Fruit fly (Drosophila melanogaster) whole organism, embryonic: Measurements from ENCODE around the gene CG8952.

ENCODE experiments used
- BEAF-32 ChIP-seq: fragments of 200-800 bp; sonication (Bioruptor generic); optimal IDR thresholded peaks from 3 replicates; lab custom pipeline; 2017; ENCODE audit warnings: missing biosample characterization, missing genetic modification characterization, mild to moderate bottlenecking, moderate library complexity, missing genetic modification reagents
- CG10366 ChIP-seq: fragments of 200-800 bp; sonication (Bioruptor generic); IDR thresholded peaks from 2 replicates; pipeline ENCODE4 v1.3.6; 2022; ENCODE audit warnings: missing biosample characterization, missing genetic modification characterization
- CG12236 ChIP-seq: fragments of 200-800 bp; sonication (Bioruptor generic); optimal IDR thresholded peaks from 2 replicates; lab custom pipeline; 2016; ENCODE audit warnings: missing biosample characterization, missing genetic modification characterization
- CG12659 ChIP-seq: fragments of 200-800 bp; sonication (Bioruptor generic); optimal IDR thresholded peaks from 3 replicates; lab custom pipeline; 2017; ENCODE audit warnings: mild to moderate bottlenecking, missing biosample characterization, missing genetic modification reagents, missing genetic modification characterization
- CG13424 ChIP-seq: fragments of 200-800 bp; sonication (Bioruptor generic); optimal IDR thresholded peaks from 2 replicates; lab custom pipeline; 2019; ENCODE audit warnings: missing biosample characterization, mild to moderate bottlenecking, missing genetic modification characterization, moderate library complexity
- CG1529 ChIP-seq: fragments of 200-800 bp; sonication (Bioruptor generic); optimal IDR thresholded peaks from 3 replicates; lab custom pipeline; 2018; ENCODE audit warnings: missing biosample characterization, missing genetic modification characterization
- CG15514 ChIP-seq: fragments of 200-800 bp; sonication (Bioruptor generic); optimal IDR thresholded peaks from 3 replicates; lab custom pipeline; 2017; ENCODE audit warnings: missing biosample characterization, missing genetic modification characterization, mild to moderate bottlenecking, moderate library complexity, missing genetic modification reagents
- CG1603 ChIP-seq: fragments of 200-800 bp; sonication (Bioruptor generic); optimal IDR thresholded peaks from 2 replicates; lab custom pipeline; 2019; ENCODE audit warnings: missing biosample characterization, mild to moderate bottlenecking, missing genetic modification characterization, moderate library complexity
- CG17829 ChIP-seq: fragments of 200-800 bp; optimal IDR thresholded peaks from 2 replicates; lab custom pipeline; 2019; ENCODE audit warnings: missing biosample characterization, mild to moderate bottlenecking, missing genetic modification characterization, moderate library complexity
- CG18011 ChIP-seq: fragments of 200-800 bp; sonication (Bioruptor generic); optimal IDR thresholded peaks from 2 replicates; lab custom pipeline; 2017; ENCODE audit warnings: missing biosample characterization, missing genetic modification characterization, mild to moderate bottlenecking, moderate library complexity, missing genotype
- CG30020 ChIP-seq: fragments of 200-800 bp; optimal IDR thresholded peaks from 2 replicates; lab custom pipeline; 2019; ENCODE audit warnings: missing biosample characterization, mild to moderate bottlenecking, missing genetic modification characterization, moderate library complexity
- CG30403 ChIP-seq: fragments of 200-800 bp; sonication (Bioruptor generic); optimal IDR thresholded peaks from 3 replicates; lab custom pipeline; 2016; ENCODE audit warnings: missing biosample characterization, missing genetic modification characterization
- CG32532 ChIP-seq: fragments of 200-800 bp; sonication (Bioruptor generic); IDR thresholded peaks from 2 replicates; pipeline ENCODE4 v1.3.6; 2022; ENCODE audit warnings: missing biosample characterization, missing genetic modification characterization
- CG34224 ChIP-seq: fragments of 200-800 bp; sonication (Bioruptor generic); IDR thresholded peaks from 3 replicates; pipeline ENCODE4 v1.3.6; 2022; ENCODE audit warnings: missing biosample characterization, missing genetic modification characterization; ENCODE audit not compliant: partially characterized antibody
- CG3995 ChIP-seq: fragments of 200-800 bp; sonication (Bioruptor generic); optimal IDR thresholded peaks from 3 replicates; lab custom pipeline; 2016; ENCODE audit warnings: missing biosample characterization, missing genetic modification characterization
- CG4328 ChIP-seq: fragments of 200-800 bp; sonication (Bioruptor generic); optimal IDR thresholded peaks from 3 replicates; lab custom pipeline; 2017; ENCODE audit warnings: missing biosample characterization, missing genetic modification reagents, missing genetic modification characterization
- CG4617 ChIP-seq: fragments of 200-800 bp; sonication (Bioruptor generic); optimal IDR thresholded peaks from 3 replicates; lab custom pipeline; 2016; ENCODE audit warnings: missing biosample characterization, missing genetic modification characterization, borderline replicate concordance
- CG6791 ChIP-seq: fragments of 200-800 bp; sonication (Bioruptor generic); IDR thresholded peaks from 3 replicates; pipeline ENCODE4 v1.3.6; 2022; ENCODE audit warnings: missing biosample characterization, missing genetic modification characterization; ENCODE audit not compliant: partially characterized antibody
- CG7963 ChIP-seq: fragments of 200-800 bp; sonication (Bioruptor generic); IDR thresholded peaks from 3 replicates; pipeline ENCODE4 v1.3.6; 2022; ENCODE audit warnings: missing biosample characterization, missing genetic modification characterization; ENCODE audit not compliant: partially characterized antibody
- CG9215 ChIP-seq: fragments of 200-800 bp; sonication (Bioruptor generic); IDR thresholded peaks from 2 replicates; pipeline ENCODE4 v1.3.6; 2022; ENCODE audit warnings: missing biosample characterization, missing genetic modification characterization
- CoRest ChIP-seq: fragments of 200-800 bp; sonication (Bioruptor generic); optimal IDR thresholded peaks from 3 replicates; lab custom pipeline; 2018; ENCODE audit warnings: missing biosample characterization, mild to moderate bottlenecking, missing genetic modification characterization, moderate library complexity
- Dll ChIP-seq: fragments of 200-800 bp; sonication (Bioruptor generic); IDR thresholded peaks from 4 replicates; pipeline ENCODE4 v1.3.6; 2022; ENCODE audit warnings: missing biosample characterization, missing genetic modification characterization; ENCODE audit not compliant: partially characterized antibody
- NC2β ChIP-seq: fragments of 200-800 bp; sonication (Bioruptor generic); optimal IDR thresholded peaks from 2 replicates; lab custom pipeline; 2016; ENCODE audit warnings: missing biosample characterization, missing genetic modification characterization
- Optix ChIP-seq: fragments of 200-800 bp; sonication (Bioruptor generic); IDR thresholded peaks from 3 replicates; pipeline ENCODE4 v1.3.6; 2022; ENCODE audit warnings: missing biosample characterization, missing genetic modification characterization
- Ptx1 ChIP-seq: fragments of 200-800 bp; sonication (Bioruptor generic); IDR thresholded peaks from 2 replicates; pipeline ENCODE4 v1.3.6; 2022; ENCODE audit warnings: missing biosample characterization, missing genetic modification characterization
- Rx ChIP-seq: fragments of 200-800 bp; sonication (Bioruptor generic); IDR thresholded peaks from 2 replicates; pipeline ENCODE4 v1.3.6; 2022; ENCODE audit warnings: missing biosample characterization, missing genetic modification characterization
- Sry-δ ChIP-seq: fragments of 200-800 bp; sonication (Bioruptor generic); optimal IDR thresholded peaks from 2 replicates; lab custom pipeline; 2016; ENCODE audit warnings: missing biosample characterization, missing genetic modification characterization
- Ssrp ChIP-seq: fragments of 200-800 bp; sonication (Bioruptor generic); optimal IDR thresholded peaks from 2 replicates; lab custom pipeline; 2018; ENCODE audit warnings: missing biosample characterization, mild to moderate bottlenecking, missing genetic modification characterization, moderate library complexity
- Xbp1 ChIP-seq: fragments of 200-800 bp; sonication (Bioruptor generic); optimal IDR thresholded peaks from 3 replicates; lab custom pipeline; 2016; ENCODE audit warnings: missing biosample characterization, mild to moderate bottlenecking, missing genetic modification characterization
- amos ChIP-seq: fragments of 200-800 bp; sonication (Bioruptor generic); IDR thresholded peaks from 2 replicates; pipeline ENCODE4 v1.3.6; 2022; ENCODE audit warnings: missing biosample characterization, missing genetic modification characterization; ENCODE audit not compliant: partially characterized antibody
- bcd ChIP-seq: fragments of 200-800 bp; sonication (Bioruptor generic); optimal IDR thresholded peaks from 2 replicates; lab custom pipeline; 2017; ENCODE audit warnings: missing biosample characterization, mild to moderate bottlenecking, missing genetic modification characterization
- chinmo ChIP-seq: fragments of 200-800 bp; sonication (Bioruptor generic); IDR thresholded peaks from 4 replicates; pipeline ENCODE4 v1.3.6; 2022; ENCODE audit warnings: missing biosample characterization, missing genetic modification characterization; ENCODE audit not compliant: partially characterized antibody
- gfzf ChIP-seq: fragments of 200-800 bp; sonication (Bioruptor generic); optimal IDR thresholded peaks from 2 replicates; lab custom pipeline; 2016; ENCODE audit warnings: missing biosample characterization, mild to moderate bottlenecking, missing genetic modification characterization, moderate library complexity
- her ChIP-seq: fragments of 200-800 bp; sonication (Bioruptor generic); optimal IDR thresholded peaks from 2 replicates; lab custom pipeline; 2016; ENCODE audit warnings: missing biosample characterization, missing genetic modification characterization
- insv ChIP-seq, 2 experiments: fragments of 200-800 bp; sonication (Bioruptor generic); optimal IDR thresholded peaks; 3 replicates each; lab custom pipeline; 2016 to 2018; ENCODE audit warnings: missing biosample characterization in 2 of 2, missing genetic modification characterization in 2 of 2
- knrl ChIP-seq: fragments of 200-800 bp; sonication (Bioruptor generic); IDR thresholded peaks from 3 replicates; pipeline ENCODE4 v1.3.6; 2022; ENCODE audit warnings: missing biosample characterization, missing genetic modification characterization; ENCODE audit not compliant: partially characterized antibody
- onecut ChIP-seq: fragments of 200-800 bp; sonication (Bioruptor generic); IDR thresholded peaks from 2 replicates; pipeline ENCODE4 v1.3.6; 2022; ENCODE audit warnings: missing biosample characterization, missing genetic modification characterization
- phol ChIP-seq: fragments of 200-800 bp; sonication (Bioruptor generic); optimal IDR thresholded peaks from 3 replicates; lab custom pipeline; 2018; ENCODE audit warnings: missing biosample characterization, mild to moderate bottlenecking, missing genetic modification characterization, moderate library complexity
- pzg ChIP-seq: fragments of 200-800 bp; sonication (Bioruptor generic); optimal IDR thresholded peaks from 3 replicates; lab custom pipeline; 2018; ENCODE audit warnings: missing biosample characterization, mild to moderate bottlenecking, missing genetic modification characterization, moderate library complexity
- row ChIP-seq: fragments of 200-800 bp; sonication (Bioruptor generic); IDR thresholded peaks from 3 replicates; pipeline ENCODE4 v1.3.6; 2022; ENCODE audit warnings: missing biosample characterization, missing genetic modification characterization
- seq ChIP-seq: fragments of 200-800 bp; sonication (Bioruptor generic); IDR thresholded peaks from 2 replicates; pipeline ENCODE4 v1.3.6; 2022; ENCODE audit warnings: missing biosample characterization, missing genetic modification characterization
- slbo ChIP-seq: fragments of 200-800 bp; sonication (Bioruptor generic); IDR thresholded peaks from 2 replicates; pipeline ENCODE4 v1.3.6; 2022; ENCODE audit warnings: missing biosample characterization, missing genetic modification characterization
- sug ChIP-seq: fragments of 200-800 bp; optimal IDR thresholded peaks from 2 replicates; lab custom pipeline; 2019; ENCODE audit warnings: missing biosample characterization, mild to moderate bottlenecking, missing genetic modification characterization, moderate library complexity
- tin ChIP-seq: fragments of 200-800 bp; sonication (Bioruptor generic); optimal IDR thresholded peaks from 3 replicates; lab custom pipeline; 2016; ENCODE audit warnings: missing biosample characterization, missing genetic modification characterization
- trem ChIP-seq: fragments of 200-800 bp; optimal IDR thresholded peaks from 3 replicates; lab custom pipeline; 2019; ENCODE audit warnings: missing biosample characterization, mild to moderate bottlenecking, missing genetic modification characterization, moderate library complexity
- vfl ChIP-seq: fragments of 200-800 bp; sonication (Bioruptor generic); optimal IDR thresholded peaks from 2 replicates; lab custom pipeline; 2016; ENCODE audit warnings: missing biosample characterization, missing genetic modification characterization
- vnd ChIP-seq: fragments of 200-800 bp; sonication (Bioruptor generic); IDR thresholded peaks from 3 replicates; pipeline ENCODE4 v1.3.6; 2022; ENCODE audit warnings: missing biosample characterization, missing genetic modification characterization; ENCODE audit not compliant: partially characterized antibody

Gene CG8952

dm6 chrX:15745905-15746681, 20.2 kb downstream of the CG8952 start, which contains the start of the genes CG8944 and CCT6:
CG8944 (minus strand) TSS chrX:15746231.
CCT6 (plus strand) TSS chrX:15746648.
- TF ChIP-seq CG30020 (tag; lab: Kevin White, UChicago) (peak; percentile 4), CG18011 (GFP tag; lab: Kevin White, UChicago) (no peak), Rx (GFP tag; lab: Robert Waterston, UW) (no peak), phol (tag; lab: Kevin White, UChicago) (peak; percentile 36), knrl (0 out of 3 replicates have a peak, but pooled peaks have one; percentile 42), row (peak; percentile 77), her (GFP tag; lab: Kevin White, UChicago) (no peak), insv (GFP tag; optimal IDR thresholded peaks at IDR 0.05; lab: Kevin White, UChicago) (peak in 1 of 2 experiments; percentile 93), CG4328 (GFP tag; lab: Kevin White, UChicago) (peak; percentile 22), sug (tag; lab: Kevin White, UChicago) (peak; percentile 14), slbo (GFP tag; lab: Robert Waterston, UW) (peak; percentile 50), CG4617 (GFP tag; lab: Kevin White, UChicago) (peak; percentile 21), amos (GFP tag; lab: Robert Waterston, UW) (peak; percentile 49), CoRest (tag; lab: Kevin White, UChicago) (peak; percentile 45), CG1603 (tag; lab: Kevin White, UChicago) (peak; percentile 20), CG7963 (GFP tag; lab: Robert Waterston, UW) (peak; percentile 17; the same call in 1 of the 3 replicates), trem (tag; lab: Kevin White, UChicago) (no peak), Ptx1 (GFP tag; lab: Robert Waterston, UW) (0 out of 2 replicates have a peak, but pooled peaks have one; percentile 18), CG12659 (peak; percentile 18), bcd (GFP tag; lab: Kevin White, UChicago) (peak; percentile 5), CG1529 (no peak), BEAF-32 (GFP tag; lab: Kevin White, UChicago) (peak; percentile 65), Dll (GFP tag; lab: Robert Waterston, UW) (peak; percentile 52; the same call in 1 of the 4 replicates), CG10366 (no peak), CG34224 (GFP tag; lab: Robert Waterston, UW) (0 out of 3 replicates have a peak, but pooled peaks have one; percentile 24), Ssrp (tag; lab: Kevin White, UChicago) (peak; percentile 5), CG17829 (peak; percentile 22), onecut (GFP tag; lab: Robert Waterston, UW) (no peak), CG6791 (GFP tag; lab: Robert Waterston, UW) (peak; percentile 58; the same call in 1 of the 3 replicates), pzg (GFP tag; lab: Kevin White, UChicago) (peak; percentile 20), chinmo (GFP tag; lab: Robert Waterston, UW) (0 out of 4 replicates have a peak, but pooled peaks have one; percentile 24), vfl (GFP tag; lab: Kevin White, UChicago) (no peak), gfzf (GFP tag; lab: Kevin White, UChicago) (peak; percentile 45), vnd (GFP tag; lab: Robert Waterston, UW) (peak; percentile 35; the same call in 1 of the 3 replicates), CG15514 (GFP tag; lab: Kevin White, UChicago) (peak; percentile 30), CG13424 (tag; lab: Kevin White, UChicago) (peak; percentile 29), Xbp1 (peak; percentile 26), tin (GFP tag; lab: Kevin White, UChicago) (peak; percentile 14), CG9215 (GFP tag; lab: Robert Waterston, UW) (0 out of 2 replicates have a peak, but pooled peaks have one; percentile 31), CG12236 (GFP tag; lab: Kevin White, UChicago) (no peak), CG30403 (peak; percentile 31), seq (GFP tag; lab: Robert Waterston, UW) (no peak), CG3995 (GFP tag; lab: Kevin White, UChicago) (peak; percentile 91), Sry-δ (GFP tag; lab: Kevin White, UChicago) (peak; percentile 69), NC2β (GFP tag; lab: Kevin White, UChicago) (no peak), CG32532 (GFP tag; lab: Robert Waterston, UW) (0 out of 2 replicates have a peak, but pooled peaks have one; percentile 38), Optix (no peak)
